Fruit fly (Drosophila melanogaster) whole organism, embryonic: ENCODE measurements around the gene Atg5.

Experiments
- BEAF-32 ChIP-seq: fragments of 200-800 bp; sonication (Bioruptor generic); optimal IDR thresholded peaks from 3 replicates; lab custom pipeline; 2017; ENCODE audit warnings: missing biosample characterization, missing genetic modification characterization, mild to moderate bottlenecking, moderate library complexity, missing genetic modification reagents
- CG10267 ChIP-seq: fragments of 200-800 bp; sonication (Bioruptor generic); optimal IDR thresholded peaks from 2 replicates; lab custom pipeline; 2018; ENCODE audit warnings: missing biosample characterization, mild to moderate bottlenecking, missing genetic modification characterization, moderate library complexity
- CG10959 ChIP-seq: fragments of 200-800 bp; sonication (Bioruptor generic); IDR thresholded peaks from 2 replicates; pipeline ENCODE4 v1.3.6; 2022; ENCODE audit warnings: missing biosample characterization, missing genetic modification characterization
- CG10979 ChIP-seq: fragments of 200-800 bp; sonication (Bioruptor generic); optimal IDR thresholded peaks from 2 replicates; lab custom pipeline; 2018; ENCODE audit warnings: missing biosample characterization, mild to moderate bottlenecking, missing genetic modification characterization, moderate library complexity
- CG11093 ChIP-seq: fragments of 200-800 bp; sonication (Bioruptor generic); IDR thresholded peaks from 3 replicates; pipeline ENCODE4 v1.3.6; 2022; ENCODE audit warnings: missing biosample characterization, missing genetic modification characterization
- CG12071 ChIP-seq: fragments of 200-800 bp; sonication (Bioruptor generic); optimal IDR thresholded peaks from 3 replicates; lab custom pipeline; 2018; ENCODE audit warnings: missing biosample characterization, mild to moderate bottlenecking, missing genetic modification characterization
- CG12155 ChIP-seq: fragments of 200-800 bp; sonication (Bioruptor generic); optimal IDR thresholded peaks from 3 replicates; lab custom pipeline; 2016; ENCODE audit warnings: missing biosample characterization, missing genetic modification characterization
- CG13894 ChIP-seq: fragments of 200-800 bp; sonication (Bioruptor generic); optimal IDR thresholded peaks from 3 replicates; lab custom pipeline; 2018; ENCODE audit warnings: missing biosample characterization, mild to moderate bottlenecking, missing genetic modification characterization, moderate library complexity
- CG14441 ChIP-seq: fragments of 200-800 bp; sonication (Bioruptor generic); IDR thresholded peaks from 2 replicates; pipeline ENCODE4 v1.3.6; 2022; ENCODE audit warnings: missing biosample characterization, missing genetic modification characterization
- CG15073 ChIP-seq: fragments of 200-800 bp; sonication (Bioruptor generic); optimal IDR thresholded peaks from 2 replicates; lab custom pipeline; 2016; ENCODE audit warnings: missing biosample characterization, missing genetic modification characterization
- CG15269 ChIP-seq: fragments of 200-800 bp; sonication (Bioruptor generic); optimal IDR thresholded peaks from 2 replicates; lab custom pipeline; 2018; ENCODE audit warnings: missing biosample characterization, mild to moderate bottlenecking, missing genetic modification characterization, moderate library complexity
- CG15479 ChIP-seq: fragments of 200-800 bp; sonication (Bioruptor generic); optimal IDR thresholded peaks from 3 replicates; lab custom pipeline; 2019; ENCODE audit warnings: missing biosample characterization, mild to moderate bottlenecking, missing genetic modification characterization, moderate library complexity
- CG1602 ChIP-seq: fragments of 200-800 bp; sonication (Bioruptor generic); optimal IDR thresholded peaks from 3 replicates; lab custom pipeline; 2016; ENCODE audit warnings: missing biosample characterization, missing genetic modification characterization
- CG18599 ChIP-seq: fragments of 200-800 bp; sonication (Bioruptor generic); optimal IDR thresholded peaks from 3 replicates; lab custom pipeline; 2017; ENCODE audit warnings: missing biosample characterization, missing genetic modification characterization, mild to moderate bottlenecking, moderate library complexity, missing genetic modification reagents
- CG3838 ChIP-seq: fragments of 200-800 bp; sonication (Bioruptor generic); optimal IDR thresholded peaks from 3 replicates; lab custom pipeline; 2016; ENCODE audit warnings: missing biosample characterization, missing genetic modification characterization
- CG3995 ChIP-seq: fragments of 200-800 bp; sonication (Bioruptor generic); optimal IDR thresholded peaks from 3 replicates; lab custom pipeline; 2016; ENCODE audit warnings: missing biosample characterization, missing genetic modification characterization
- CG8388 ChIP-seq: fragments of 200-800 bp; sonication (Bioruptor generic); optimal IDR thresholded peaks from 2 replicates; lab custom pipeline; 2019; ENCODE audit warnings: missing biosample characterization, mild to moderate bottlenecking, missing genetic modification characterization, moderate library complexity
- CHES-1-like ChIP-seq: fragments of 200-800 bp; sonication (Bioruptor generic); optimal IDR thresholded peaks from 2 replicates; lab custom pipeline; 2016; ENCODE audit warnings: missing biosample characterization, missing genetic modification characterization
- Camta ChIP-seq: fragments of 200-800 bp; sonication (Bioruptor generic); optimal IDR thresholded peaks from 2 replicates; lab custom pipeline; 2016; ENCODE audit warnings: missing biosample characterization, missing genetic modification characterization
- CrebB ChIP-seq: fragments of 200-800 bp; sonication (Bioruptor generic); optimal IDR thresholded peaks from 3 replicates; lab custom pipeline; 2018; ENCODE audit warnings: missing biosample characterization, mild to moderate bottlenecking, missing genetic modification characterization
- Dip2 ChIP-seq: fragments of 200-800 bp; sonication (Bioruptor generic); IDR thresholded peaks from 2 replicates; pipeline ENCODE4 v1.3.6; 2022; ENCODE audit warnings: missing biosample characterization, missing genetic modification characterization
- HLH54F ChIP-seq: fragments of 200-800 bp; sonication (Bioruptor generic); optimal IDR thresholded peaks from 3 replicates; lab custom pipeline; 2016; ENCODE audit warnings: missing biosample characterization, missing genetic modification characterization
- Hr39 ChIP-seq: fragments of >200 bp; optimal IDR thresholded peaks from 2 replicates; lab custom pipeline; 2017
- Hr78 ChIP-seq, 2 experiments: fragments of 200-800 bp in 1 of 2; fragments of >200 bp in 1 of 2; sonication (Bioruptor generic) in 1 of 2; optimal IDR thresholded peaks; 2 replicates each; lab custom pipeline; 2017 to 2019; ENCODE audit warnings: missing biosample characterization in 2 of 2, missing genetic modification characterization in 2 of 2, mild to moderate bottlenecking in 1 of 2, moderate library complexity in 1 of 2
- MESR4 ChIP-seq: fragments of 200-800 bp; sonication (Bioruptor generic); optimal IDR thresholded peaks from 2 replicates; lab custom pipeline; 2018; ENCODE audit warnings: missing biosample characterization, mild to moderate bottlenecking, missing genetic modification characterization, moderate library complexity
- Myb ChIP-seq: fragments of 200-800 bp; sonication (Bioruptor generic); optimal IDR thresholded peaks from 2 replicates; lab custom pipeline; 2016; ENCODE audit warnings: missing biosample characterization, missing genetic modification characterization
- Oaz ChIP-seq: fragments of 200-800 bp; sonication (Bioruptor generic); IDR thresholded peaks from 2 replicates; pipeline ENCODE4 v1.3.6; 2022; ENCODE audit warnings: missing biosample characterization, missing genetic modification characterization
- Scr ChIP-seq: fragments of 200-800 bp; sonication (Bioruptor generic); IDR thresholded peaks from 2 replicates; pipeline ENCODE4 v1.3.6; 2022; ENCODE audit warnings: missing biosample characterization, missing genetic modification characterization; ENCODE audit not compliant: partially characterized antibody
- Taf1 ChIP-seq: fragments of 200-800 bp; sonication (Bioruptor generic); IDR thresholded peaks from 2 replicates; pipeline ENCODE4 v1.3.6; 2022; ENCODE audit warnings: missing biosample characterization, missing genetic modification characterization
- ase ChIP-seq: fragments of 200-800 bp; sonication (Bioruptor generic); IDR thresholded peaks from 3 replicates; pipeline ENCODE4 v1.3.6; 2022; ENCODE audit warnings: missing biosample characterization, missing genetic modification characterization
- cas ChIP-seq: fragments of 200-800 bp; sonication (Bioruptor generic); IDR thresholded peaks from 2 replicates; pipeline ENCODE4 v1.3.6; 2022; ENCODE audit warnings: missing biosample characterization, missing genetic modification characterization
- chif ChIP-seq, 2 experiments: fragments of 200-800 bp; sonication (Bioruptor generic); optimal IDR thresholded peaks; 3 replicates each; lab custom pipeline; 2016; ENCODE audit warnings: missing biosample characterization in 2 of 2, missing genetic modification characterization in 2 of 2
- en ChIP-seq: fragments of 200-800 bp; sonication (Bioruptor generic); optimal IDR thresholded peaks from 2 replicates; lab custom pipeline; 2016; ENCODE audit warnings: missing biosample characterization, missing genetic modification characterization
- gem ChIP-seq: fragments of 200-800 bp; sonication (Bioruptor generic); optimal IDR thresholded peaks from 2 replicates; lab custom pipeline; 2019; ENCODE audit warnings: missing biosample characterization, mild to moderate bottlenecking, missing genetic modification characterization, moderate library complexity
- ind ChIP-seq: fragments of 200-800 bp; sonication (Bioruptor generic); optimal IDR thresholded peaks from 3 replicates; lab custom pipeline; 2016; ENCODE audit warnings: missing biosample characterization, missing genetic modification characterization
- knrl ChIP-seq: fragments of 200-800 bp; sonication (Bioruptor generic); IDR thresholded peaks from 3 replicates; pipeline ENCODE4 v1.3.6; 2022; ENCODE audit warnings: missing biosample characterization, missing genetic modification characterization; ENCODE audit not compliant: partially characterized antibody
- lilli ChIP-seq: fragments of 200-800 bp; sonication (Bioruptor generic); optimal IDR thresholded peaks from 3 replicates; lab custom pipeline; 2016; ENCODE audit warnings: missing biosample characterization, missing genetic modification characterization
- lmd ChIP-seq: fragments of 200-800 bp; sonication (Bioruptor generic); IDR thresholded peaks from 2 replicates; pipeline ENCODE4 v1.3.6; 2022; ENCODE audit warnings: missing biosample characterization, missing genetic modification characterization
- maf-S ChIP-seq: fragments of 200-800 bp; sonication (Bioruptor generic); optimal IDR thresholded peaks from 2 replicates; lab custom pipeline; 2016; ENCODE audit warnings: missing biosample characterization, missing genetic modification characterization
- nerfin-2 ChIP-seq: fragments of 200-800 bp; sonication (Bioruptor generic); IDR thresholded peaks from 2 replicates; pipeline ENCODE4 v1.3.6; 2022; ENCODE audit warnings: missing biosample characterization, missing genetic modification characterization; ENCODE audit not compliant: partially characterized antibody
- pfk ChIP-seq: fragments of 200-800 bp; sonication (Bioruptor generic); optimal IDR thresholded peaks from 2 replicates; lab custom pipeline; 2018; ENCODE audit warnings: missing biosample characterization, mild to moderate bottlenecking, missing genetic modification characterization, moderate library complexity
- pho ChIP-seq: fragments of 200-800 bp; sonication (Bioruptor generic); optimal IDR thresholded peaks from 2 replicates; lab custom pipeline; 2016; ENCODE audit warnings: missing biosample characterization, missing genetic modification characterization
- sc ChIP-seq, 3 experiments: fragments of >200 bp in 2 of 3; fragments of 200-800 bp in 1 of 3; sonication (Bioruptor generic) in 1 of 3; optimal IDR thresholded peaks; 2 replicates in 2 of 3; 3 replicates in 1 of 3; lab custom pipeline; 2017; ENCODE audit warnings: mild to moderate bottlenecking in 1 of 3, missing biosample characterization in 1 of 3, missing genetic modification characterization in 1 of 3, missing genetic modification reagents in 1 of 3
- scrt ChIP-seq: fragments of 200-800 bp; sonication (Bioruptor generic); optimal IDR thresholded peaks from 2 replicates; lab custom pipeline; 2018; ENCODE audit warnings: missing biosample characterization, mild to moderate bottlenecking, missing genetic modification characterization, moderate library complexity
- seq ChIP-seq: fragments of 200-800 bp; sonication (Bioruptor generic); IDR thresholded peaks from 2 replicates; pipeline ENCODE4 v1.3.6; 2022; ENCODE audit warnings: missing biosample characterization, missing genetic modification characterization
- trh ChIP-seq: fragments of 200-800 bp; sonication (Bioruptor generic); optimal IDR thresholded peaks from 2 replicates; lab custom pipeline; 2016; ENCODE audit warnings: missing biosample characterization, missing genetic modification characterization
- zen ChIP-seq: fragments of 200-800 bp; sonication (Bioruptor generic); optimal IDR thresholded peaks from 3 replicates; lab custom pipeline; 2018; ENCODE audit warnings: missing biosample characterization, mild to moderate bottlenecking, missing genetic modification characterization, moderate library complexity
- zfh1 ChIP-seq: fragments of 200-800 bp; sonication (Bioruptor generic); IDR thresholded peaks from 3 replicates; pipeline ENCODE4 v1.3.6; 2022; ENCODE audit warnings: missing biosample characterization, missing genetic modification characterization

The Atg5 gene

DNA sequence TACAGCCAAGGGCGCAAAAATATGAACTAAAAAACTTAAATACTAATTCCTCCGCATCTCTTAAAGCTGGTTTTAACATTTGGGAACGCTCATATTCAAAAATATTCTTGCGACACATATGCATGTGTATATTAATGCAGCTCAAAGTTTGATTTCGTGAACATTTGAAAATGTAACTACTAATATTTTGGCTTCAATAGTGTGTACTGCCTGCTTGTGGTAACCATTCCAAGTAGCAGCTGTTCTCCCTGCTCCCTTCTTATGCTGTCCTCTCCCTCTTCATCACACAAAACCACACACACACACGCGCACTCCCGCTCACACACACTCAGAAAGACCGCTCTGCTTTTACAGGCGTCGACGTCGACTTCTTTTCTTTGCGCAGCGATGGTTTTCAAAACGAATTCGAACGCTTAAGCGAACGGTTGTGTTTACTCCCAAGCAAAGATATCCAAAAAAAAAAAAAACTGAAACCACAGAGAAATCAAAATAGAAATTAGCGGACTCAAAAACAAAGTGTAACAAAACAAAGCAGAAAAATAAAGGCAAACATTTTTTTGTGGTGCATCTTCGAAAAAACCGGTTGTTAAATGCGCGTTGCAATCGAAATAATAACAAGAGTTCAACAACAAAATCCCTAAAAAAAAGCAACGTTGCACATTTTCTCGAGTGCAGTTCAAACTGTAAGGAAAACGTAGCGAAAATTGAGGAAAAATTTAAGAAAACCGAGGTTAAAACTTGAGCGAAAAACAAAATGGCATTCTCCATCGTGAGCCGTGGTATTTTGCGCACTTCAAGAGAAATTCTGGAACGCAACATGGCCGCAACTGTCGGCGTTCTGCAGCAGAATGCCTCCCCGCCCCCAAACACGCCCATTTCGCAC lies 13.6 kb upstream of the Atg5 start, which contains the start of gene CBP (continued):
- TF ChIP-seq ind (GFP tag; lab: Kevin White, UChicago) (peak; percentile 97), Scr (GFP tag; lab: Robert Waterston, UW) (no peak), Hr78 (GFP tag; optimal IDR thresholded peaks at IDR 0.05; lab: Kevin White, UChicago) (peak in 1 of 2 experiments; percentile 90), Dip2 (peak; percentile 35; the same call in 1 of the 2 replicates), seq (GFP tag; lab: Robert Waterston, UW) (peak; percentile 97), knrl (GFP tag; lab: Robert Waterston, UW) (no peak), CG10979 (peak; percentile 99), CG13894 (tag; lab: Kevin White, UChicago) (peak; percentile 93), Hr39 (lab: Kevin White, UChicago) (no peak), Oaz (GFP tag; lab: Robert Waterston, UW) (peak; percentile 87), trh (GFP tag; lab: Kevin White, UChicago) (peak; percentile 92), HLH54F (GFP tag; lab: Kevin White, UChicago) (peak; percentile 93), CG3838 (peak; percentile 87), CG15073 (GFP tag; lab: Kevin White, UChicago) (peak; percentile 84), pho (GFP tag; lab: Kevin White, UChicago) (peak; percentile 93), CG11093 (GFP tag; lab: Robert Waterston, UW) (peak; percentile 89), Myb (GFP tag; lab: Kevin White, UChicago) (peak; percentile 89), CG3995 (peak; percentile 62), CG10267 (tag; lab: Kevin White, UChicago) (peak; percentile 95), pfk (GFP tag; lab: Kevin White, UChicago) (peak; percentile 60), scrt (GFP tag; lab: Kevin White, UChicago) (peak; percentile 94), BEAF-32 (GFP tag; lab: Kevin White, UChicago) (peak; percentile 12), lmd (GFP tag; lab: Robert Waterston, UW) (peak; percentile 96), CG12155 (GFP tag; lab: Kevin White, UChicago) (peak; percentile 93), CG10959 (peak; percentile 96), cas (GFP tag; lab: Robert Waterston, UW) (peak; percentile 85), lilli (GFP tag; lab: Kevin White, UChicago) (peak; percentile 96), maf-S (GFP tag; lab: Kevin White, UChicago) (peak; percentile 96), CG12071 (GFP tag; lab: Kevin White, UChicago) (peak; percentile 98), ase (GFP tag; lab: Robert Waterston, UW) (peak; percentile 92), CG8388 (GFP tag; lab: Kevin White, UChicago) (peak; percentile 98), CG15479 (GFP tag; lab: Kevin White, UChicago) (peak; percentile 74), sc (optimal IDR thresholded peaks at IDR 0.05; lab: Kevin White, UChicago) (no peak), sc (GFP tag; optimal IDR thresholded peaks at IDR 0.05; lab: Kevin White, UChicago) (peak; percentile 99), CHES-1-like (GFP tag; lab: Kevin White, UChicago) (peak; percentile 94), MESR4 (peak; percentile 81), en (GFP tag; lab: Kevin White, UChicago) (peak; percentile 97), CG1602 (GFP tag; lab: Kevin White, UChicago) (peak; percentile 98), zen (tag; lab: Kevin White, UChicago) (peak; percentile 98), chif (GFP tag; optimal IDR thresholded peaks at IDR 0.05; lab: Kevin White, UChicago) (peak; percentile 96 to 99), CrebB (tag; lab: Kevin White, UChicago) (peak; percentile 97), Camta (GFP tag; lab: Kevin White, UChicago) (peak; percentile 97), gem (peak; percentile 99), Taf1 (GFP tag; lab: Robert Waterston, UW) (peak; percentile 73), nerfin-2 (GFP tag; lab: Robert Waterston, UW) (no peak), CG15269 (tag; lab: Kevin White, UChicago) (peak; percentile 98), CG14441 (GFP tag; lab: Robert Waterston, UW) (peak; percentile 93), CG18599 (GFP tag; lab: Kevin White, UChicago) (peak; percentile 97), zfh1 (peak; percentile 98)
